Worm (Caenorhabditis elegans) whole organism, young adult: Measurements from ENCODE around the gene ins-16.

Experiments used
- F52B5.7 ChIP-seq: sonication (generic microtip); optimal IDR thresholded peaks from 2 replicates; lab custom pipeline; 2016; ENCODE audit warnings: mild to moderate bottlenecking, missing genetic modification characterization, missing compliant biosample characterization
- akir-1 ChIP-seq: fragments of 200-800 bp; sonication (Bioruptor generic); optimal IDR thresholded peaks from 2 replicates; lab custom pipeline; 2018; ENCODE audit warnings: mild to moderate bottlenecking, missing genetic modification characterization, moderate library complexity, missing compliant biosample characterization
- ztf-28 ChIP-seq: fragments of 200-800 bp; sonication (Bioruptor generic); IDR thresholded peaks from 2 replicates; pipeline ENCODE4 v1.3.6; 2022; ENCODE audit warnings: missing genetic modification reagents, missing genetic modification characterization, missing compliant biosample characterization

ins-16 gene

DNA sequence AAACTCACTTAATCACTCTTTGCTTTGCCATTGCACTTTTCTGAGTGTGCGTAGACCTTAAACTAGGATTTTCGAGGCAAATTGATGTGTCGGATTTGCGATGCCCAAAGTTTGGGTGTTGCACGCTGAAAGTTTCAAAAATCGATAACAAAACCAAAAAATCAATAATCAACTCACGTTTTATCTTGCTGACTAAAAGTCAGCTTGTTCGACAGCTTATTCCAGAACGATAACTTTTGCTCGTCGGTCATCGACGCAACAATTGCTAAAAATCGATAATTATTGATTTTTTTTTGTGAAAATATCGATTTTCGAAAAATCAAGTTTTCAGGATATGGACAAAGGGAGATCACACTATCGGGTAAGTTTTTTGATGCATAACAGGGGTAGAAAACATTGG lies 48.2 kb downstream of the ins-16 start:
- TF ChIP-seq ztf-28 = no peak
- no peak for TF ChIP-seq F52B5.7 (tag; lab: Kevin White, UChicago)
- TF ChIP-seq akir-1 (GFP tag; lab: Kevin White, UChicago) = no peak
